Fruit fly (Drosophila melanogaster) whole organism, embryonic: ENCODE results near the gene Syp.

ENCODE experiments used
- Atf6 ChIP-seq: fragments of 200-800 bp; sonication (Bioruptor generic); IDR thresholded peaks from 2 replicates; pipeline ENCODE4 v1.3.6; 2022; ENCODE audit warnings: missing biosample characterization, missing genetic modification characterization
- CG10209 ChIP-seq: fragments of 200-800 bp; sonication (Bioruptor generic); optimal IDR thresholded peaks from 3 replicates; lab custom pipeline; 2017; ENCODE audit warnings: missing biosample characterization, mild to moderate bottlenecking, missing genetic modification characterization, missing genetic modification reagents
- CG11085 ChIP-seq: fragments of 200-800 bp; sonication (Bioruptor generic); IDR thresholded peaks from 2 replicates; pipeline ENCODE4 v1.3.6; 2022; ENCODE audit warnings: missing biosample characterization, missing genetic modification characterization
- CG11695 ChIP-seq: fragments of 200-800 bp; sonication (Bioruptor generic); IDR thresholded peaks from 3 replicates; pipeline ENCODE4 v1.3.6; 2022; ENCODE audit warnings: missing biosample characterization, missing genetic modification characterization
- CG13296 ChIP-seq: fragments of 200-800 bp; sonication (Bioruptor generic); optimal IDR thresholded peaks from 3 replicates; lab custom pipeline; 2018; ENCODE audit warnings: missing biosample characterization, mild to moderate bottlenecking, missing genetic modification characterization
- CG13894 ChIP-seq: fragments of 200-800 bp; sonication (Bioruptor generic); optimal IDR thresholded peaks from 3 replicates; lab custom pipeline; 2018; ENCODE audit warnings: missing biosample characterization, mild to moderate bottlenecking, missing genetic modification characterization, moderate library complexity
- CG1602 ChIP-seq: fragments of 200-800 bp; sonication (Bioruptor generic); optimal IDR thresholded peaks from 3 replicates; lab custom pipeline; 2016; ENCODE audit warnings: missing biosample characterization, missing genetic modification characterization
- CG17568 ChIP-seq: fragments of 200-800 bp; sonication (Bioruptor generic); optimal IDR thresholded peaks from 2 replicates; lab custom pipeline; 2018; ENCODE audit warnings: missing biosample characterization, mild to moderate bottlenecking, missing genetic modification characterization, moderate library complexity
- CG18599 ChIP-seq: fragments of 200-800 bp; sonication (Bioruptor generic); optimal IDR thresholded peaks from 3 replicates; lab custom pipeline; 2017; ENCODE audit warnings: missing biosample characterization, missing genetic modification characterization, mild to moderate bottlenecking, moderate library complexity, missing genetic modification reagents
- CG18764 ChIP-seq: fragments of 200-800 bp; sonication (Bioruptor generic); optimal IDR thresholded peaks from 3 replicates; lab custom pipeline; 2016; ENCODE audit warnings: missing biosample characterization, missing genetic modification characterization
- CG3995 ChIP-seq: fragments of 200-800 bp; sonication (Bioruptor generic); optimal IDR thresholded peaks from 3 replicates; lab custom pipeline; 2016; ENCODE audit warnings: missing biosample characterization, missing genetic modification characterization
- CG4404 ChIP-seq: fragments of 200-800 bp; sonication (Bioruptor generic); IDR thresholded peaks from 2 replicates; pipeline ENCODE4 v1.3.6; 2022; ENCODE audit warnings: missing biosample characterization, missing genetic modification characterization
- CG6654 ChIP-seq: fragments of 200-800 bp; sonication (Bioruptor generic); optimal IDR thresholded peaks from 2 replicates; lab custom pipeline; 2017; ENCODE audit warnings: missing biosample characterization, mild to moderate bottlenecking, missing genetic modification characterization
- CG6813 ChIP-seq: fragments of 200-800 bp; sonication (Bioruptor generic); optimal IDR thresholded peaks from 2 replicates; lab custom pipeline; 2017; ENCODE audit warnings: missing biosample characterization, missing genetic modification characterization, mild to moderate bottlenecking, moderate library complexity, missing genetic modification reagents
- CG9817 ChIP-seq: fragments of 200-800 bp; sonication (Bioruptor generic); optimal IDR thresholded peaks from 2 replicates; lab custom pipeline; 2018; ENCODE audit warnings: missing biosample characterization, mild to moderate bottlenecking, missing genetic modification characterization, moderate library complexity
- Camta ChIP-seq: fragments of 200-800 bp; sonication (Bioruptor generic); optimal IDR thresholded peaks from 2 replicates; lab custom pipeline; 2016; ENCODE audit warnings: missing biosample characterization, missing genetic modification characterization
- CkIIα-i1 ChIP-seq: fragments of 200-800 bp; sonication (Bioruptor generic); IDR thresholded peaks from 2 replicates; pipeline ENCODE4 v1.3.6; 2022; ENCODE audit warnings: missing biosample characterization, missing genetic modification characterization
- CrebB ChIP-seq: fragments of 200-800 bp; sonication (Bioruptor generic); optimal IDR thresholded peaks from 3 replicates; lab custom pipeline; 2018; ENCODE audit warnings: missing biosample characterization, mild to moderate bottlenecking, missing genetic modification characterization
- D19B ChIP-seq: fragments of 200-800 bp; sonication (Bioruptor generic); optimal IDR thresholded peaks from 2 replicates; lab custom pipeline; 2017; ENCODE audit warnings: missing biosample characterization, mild to moderate bottlenecking, missing genetic modification characterization
- Ets65A ChIP-seq: fragments of 200-800 bp; sonication (Bioruptor generic); peaks from one replicate; lab custom pipeline; 2016; ENCODE audit warnings: missing biosample characterization, missing genetic modification characterization
- HHEX ChIP-seq: fragments of 200-800 bp; sonication (Bioruptor generic); optimal IDR thresholded peaks from 3 replicates; lab custom pipeline; 2017; ENCODE audit warnings: missing biosample characterization, mild to moderate bottlenecking, missing genetic modification characterization, missing genetic modification reagents
- HmgD ChIP-seq: fragments of 200-800 bp; sonication (Bioruptor generic); optimal IDR thresholded peaks from 3 replicates; lab custom pipeline; 2016; ENCODE audit warnings: missing biosample characterization, missing genetic modification characterization
- Mrtf ChIP-seq: fragments of 200-800 bp; sonication (Bioruptor generic); IDR thresholded peaks from 3 replicates; pipeline ENCODE4 v1.3.6; 2022; ENCODE audit warnings: missing biosample characterization, missing genetic modification characterization
- Nf-YB ChIP-seq: fragments of 200-800 bp; sonication (Bioruptor generic); optimal IDR thresholded peaks from 3 replicates; lab custom pipeline; 2019; ENCODE audit warnings: missing biosample characterization, mild to moderate bottlenecking, missing genetic modification characterization, moderate library complexity
- Oaz ChIP-seq: fragments of 200-800 bp; sonication (Bioruptor generic); IDR thresholded peaks from 2 replicates; pipeline ENCODE4 v1.3.6; 2022; ENCODE audit warnings: missing biosample characterization, missing genetic modification characterization
- Six4 ChIP-seq: fragments of 200-800 bp; sonication (Bioruptor generic); optimal IDR thresholded peaks from 2 replicates; lab custom pipeline; 2016; ENCODE audit warnings: missing biosample characterization, missing genetic modification characterization
- Ssrp ChIP-seq: fragments of 200-800 bp; sonication (Bioruptor generic); optimal IDR thresholded peaks from 2 replicates; lab custom pipeline; 2018; ENCODE audit warnings: missing biosample characterization, mild to moderate bottlenecking, missing genetic modification characterization, moderate library complexity
- abd-A ChIP-seq: fragments of 200-800 bp; sonication (Bioruptor generic); optimal IDR thresholded peaks from 3 replicates; lab custom pipeline; 2019; ENCODE audit warnings: missing biosample characterization, mild to moderate bottlenecking, missing genetic modification characterization, moderate library complexity
- cg ChIP-seq: fragments of 200-800 bp; sonication (Bioruptor generic); optimal IDR thresholded peaks from 3 replicates; lab custom pipeline; 2019; ENCODE audit warnings: missing biosample characterization, mild to moderate bottlenecking, missing genetic modification characterization, moderate library complexity
- crol ChIP-seq: fragments of 200-800 bp; sonication (Bioruptor generic); IDR thresholded peaks from 2 replicates; pipeline ENCODE4 v1.3.6; 2022; ENCODE audit warnings: missing biosample characterization, missing genetic modification characterization
- exex ChIP-seq: fragments of 200-800 bp; sonication (Bioruptor generic); optimal IDR thresholded peaks from 4 replicates; lab custom pipeline; 2018; ENCODE audit warnings: missing biosample characterization, mild to moderate bottlenecking, missing genetic modification characterization, moderate library complexity
- eyg ChIP-seq: fragments of 200-800 bp; sonication (Bioruptor generic); optimal IDR thresholded peaks from 3 replicates; lab custom pipeline; 2016; ENCODE audit warnings: missing biosample characterization, missing genetic modification characterization
- ind ChIP-seq: fragments of 200-800 bp; sonication (Bioruptor generic); optimal IDR thresholded peaks from 3 replicates; lab custom pipeline; 2016; ENCODE audit warnings: missing biosample characterization, missing genetic modification characterization
- jing ChIP-seq: fragments of 200-800 bp; sonication (Bioruptor generic); optimal IDR thresholded peaks from 2 replicates; lab custom pipeline; 2018; ENCODE audit warnings: missing biosample characterization, mild to moderate bottlenecking, missing genetic modification characterization
- kay ChIP-seq: fragments of 200-800 bp; sonication (Bioruptor generic); optimal IDR thresholded peaks from 2 replicates; lab custom pipeline; 2016; ENCODE audit warnings: missing biosample characterization, missing genetic modification characterization
- lbe ChIP-seq: fragments of 200-800 bp; sonication (Bioruptor generic); optimal IDR thresholded peaks from 2 replicates; lab custom pipeline; 2016; ENCODE audit warnings: missing biosample characterization, mild to moderate bottlenecking, missing genetic modification characterization
- nmo ChIP-seq: fragments of 200-800 bp; sonication (Bioruptor generic); optimal IDR thresholded peaks from 2 replicates; lab custom pipeline; 2018; ENCODE audit warnings: missing biosample characterization, mild to moderate bottlenecking, missing genetic modification characterization, moderate library complexity
- org-1 ChIP-seq: fragments of 200-800 bp; sonication (Bioruptor generic); optimal IDR thresholded peaks from 2 replicates; lab custom pipeline; 2017; ENCODE audit warnings: missing biosample characterization, missing genetic modification characterization
- pan ChIP-seq, 4 experiments: fragments of >200 bp in 3 of 4; fragments of 200-800 bp in 1 of 4; sonication (Bioruptor generic) in 1 of 4; optimal IDR thresholded peaks in 3 of 4; IDR thresholded peaks in 1 of 4; 2 replicates each; pipeline versions ENCODE4 v1.3.6 to Lab custom; 2017 to 2022; ENCODE audit warnings: missing biosample characterization in 2 of 4, missing genetic modification characterization in 2 of 4, mixed read lengths in 1 of 4
- pnt ChIP-seq: fragments of 200-800 bp; sonication (Bioruptor generic); optimal IDR thresholded peaks from 3 replicates; lab custom pipeline; 2016; ENCODE audit warnings: missing biosample characterization, missing genetic modification characterization
- pzg ChIP-seq: fragments of 200-800 bp; sonication (Bioruptor generic); optimal IDR thresholded peaks from 3 replicates; lab custom pipeline; 2018; ENCODE audit warnings: missing biosample characterization, mild to moderate bottlenecking, missing genetic modification characterization, moderate library complexity
- row ChIP-seq: fragments of 200-800 bp; sonication (Bioruptor generic); IDR thresholded peaks from 3 replicates; pipeline ENCODE4 v1.3.6; 2022; ENCODE audit warnings: missing biosample characterization, missing genetic modification characterization
- sima ChIP-seq: fragments of 200-800 bp; sonication (Bioruptor generic); optimal IDR thresholded peaks from 2 replicates; lab custom pipeline; 2016; ENCODE audit warnings: missing biosample characterization, missing genetic modification characterization
- sob ChIP-seq: fragments of 200-800 bp; sonication (Bioruptor generic); IDR thresholded peaks from 2 replicates; pipeline ENCODE4 v1.3.6; 2022; ENCODE audit warnings: missing biosample characterization, missing genetic modification characterization
- stwl ChIP-seq: fragments of 200-800 bp; sonication (Bioruptor generic); optimal IDR thresholded peaks from 3 replicates; lab custom pipeline; 2018; ENCODE audit warnings: missing biosample characterization, mild to moderate bottlenecking, missing genetic modification characterization, moderate library complexity
- vfl ChIP-seq: fragments of 200-800 bp; sonication (Bioruptor generic); optimal IDR thresholded peaks from 2 replicates; lab custom pipeline; 2016; ENCODE audit warnings: missing biosample characterization, missing genetic modification characterization

The Syp gene

dm6 chr3R:20719286-20719685, 37.2 kb upstream of the Syp start (continued):
- TF ChIP-seq CG18764 (GFP tag; lab: Kevin White, UChicago): no peak
- TF ChIP-seq Ets65A (GFP tag; lab: Kevin White, UChicago): no peak
- TF ChIP-seq pan (optimal IDR thresholded peaks at IDR 0.05; lab: Kevin White, UChicago): no peak
- TF ChIP-seq pan (GFP tag; optimal IDR thresholded peaks at IDR 0.05 in 1 of 2, IDR thresholded peaks at IDR 0.05 in 1 of 2): peak in 1 of 2 experiments; percentile 5
- TF ChIP-seq Oaz: no peak
- TF ChIP-seq CG18599 (GFP tag; lab: Kevin White, UChicago): peak; percentile 68
- TF ChIP-seq row (GFP tag; lab: Robert Waterston, UW): peak; percentile 45; the same call in 1 of the 3 replicates

- no peak for TF ChIP-seq stwl
- TF ChIP-seq CG13894 (tag; lab: Kevin White, UChicago): peak; percentile 86
- TF ChIP-seq D19B (GFP tag; lab: Kevin White, UChicago): no peak
- TF ChIP-seq CG18599 (GFP tag; lab: Kevin White, UChicago): no peak
- TF ChIP-seq lbe: no peak
- peak; percentile 37 for TF ChIP-seq Ets65A (GFP tag; lab: Kevin White, UChicago)
Measured at dm6 chr3R:20723491-20723890, 33.0 kb upstream of the Syp start.

- TF ChIP-seq sima (GFP tag; lab: Kevin White, UChicago) (no peak), Camta (GFP tag; lab: Kevin White, UChicago) (no peak), CG4404 (GFP tag; lab: Robert Waterston, UW) (no peak), exex (tag; lab: Kevin White, UChicago) (no peak), CG6813 (GFP tag; lab: Kevin White, UChicago) (no peak), CG11695 (GFP tag; lab: Robert Waterston, UW) (no peak), sob (GFP tag; lab: Robert Waterston, UW) (no peak), Mrtf (GFP tag; lab: Robert Waterston, UW) (no peak), crol (GFP tag; lab: Robert Waterston, UW) (no peak), HmgD (GFP tag; lab: Kevin White, UChicago) (no peak), Six4 (GFP tag; lab: Kevin White, UChicago) (no peak), cg (GFP tag; lab: Kevin White, UChicago) (no peak), CG17568 (GFP tag; lab: Kevin White, UChicago) (no peak), ind (GFP tag; lab: Kevin White, UChicago) (no peak), CkIIα-i1 (GFP tag; lab: Robert Waterston, UW) (no peak), org-1 (GFP tag; lab: Kevin White, UChicago) (no peak)
Measured at dm6 chr3R:20731331-20731730, 25.2 kb upstream of the Syp start, which contains the start of gene CG31205. Gene CG31205 (plus strand): TSS chr3R:20731631.

- TF ChIP-seq CG1602 (no peak), pzg (GFP tag; lab: Kevin White, UChicago) (peak; percentile 76), sima (GFP tag; lab: Kevin White, UChicago) (no peak), CG6654 (GFP tag; lab: Kevin White, UChicago) (no peak), CG3995 (GFP tag; lab: Kevin White, UChicago) (no peak), nmo (GFP tag; lab: Kevin White, UChicago) (peak; percentile 54), kay (GFP tag; lab: Kevin White, UChicago) (no peak), pnt (GFP tag; lab: Kevin White, UChicago) (no peak), jing (GFP tag; lab: Kevin White, UChicago) (no peak), abd-A (tag; lab: Kevin White, UChicago) (no peak), CG11085 (GFP tag; lab: Robert Waterston, UW) (no peak), eyg (GFP tag; lab: Kevin White, UChicago) (no peak), CG9817 (tag; lab: Kevin White, UChicago) (no peak), Nf-YB (no peak), CrebB (tag; lab: Kevin White, UChicago) (no peak), vfl (GFP tag; lab: Kevin White, UChicago) (no peak), CG13296 (GFP tag; lab: Kevin White, UChicago) (no peak), ind (GFP tag; lab: Kevin White, UChicago) (no peak), Atf6 (GFP tag; lab: Robert Waterston, UW) (no peak), HHEX (GFP tag; lab: Kevin White, UChicago) (no peak), Ssrp (tag; lab: Kevin White, UChicago) (no peak), CG10209 (no peak)
Measured at dm6 chr3R:20735405-20735804, 21.1 kb upstream of the Syp start, which contains the start of gene Cdk2. Gene Cdk2 (plus strand): TSS chr3R:20735623.
